Fruit fly (Drosophila melanogaster) whole organism, embryonic: ENCODE data around the gene ZnT77C.

Source experiments
- Atf3 ChIP-seq: fragments of 200-800 bp; sonication (Bioruptor generic); optimal IDR thresholded peaks from 3 replicates; lab custom pipeline; 2016; ENCODE audit warnings: missing biosample characterization, missing genetic modification characterization
- Bdp1 ChIP-seq: fragments of 200-800 bp; sonication (Bioruptor generic); optimal IDR thresholded peaks from 3 replicates; lab custom pipeline; 2016; ENCODE audit warnings: missing biosample characterization, missing genetic modification characterization
- CG11085 ChIP-seq: fragments of 200-800 bp; sonication (Bioruptor generic); IDR thresholded peaks from 2 replicates; pipeline ENCODE4 v1.3.6; 2022; ENCODE audit warnings: missing biosample characterization, missing genetic modification characterization
- CG11504 ChIP-seq: fragments of 200-800 bp; sonication (Bioruptor generic); optimal IDR thresholded peaks from 3 replicates; lab custom pipeline; 2019; ENCODE audit warnings: missing biosample characterization, mild to moderate bottlenecking, missing genetic modification characterization, moderate library complexity
- CG11695 ChIP-seq: fragments of 200-800 bp; sonication (Bioruptor generic); IDR thresholded peaks from 3 replicates; pipeline ENCODE4 v1.3.6; 2022; ENCODE audit warnings: missing biosample characterization, missing genetic modification characterization
- CG12104 ChIP-seq: fragments of 200-800 bp; sonication (Bioruptor generic); optimal IDR thresholded peaks from 3 replicates; lab custom pipeline; 2016; ENCODE audit warnings: missing biosample characterization, missing genetic modification characterization
- CG13424 ChIP-seq: fragments of 200-800 bp; sonication (Bioruptor generic); optimal IDR thresholded peaks from 2 replicates; lab custom pipeline; 2019; ENCODE audit warnings: missing biosample characterization, mild to moderate bottlenecking, missing genetic modification characterization, moderate library complexity
- CG13894 ChIP-seq: fragments of 200-800 bp; sonication (Bioruptor generic); optimal IDR thresholded peaks from 3 replicates; lab custom pipeline; 2018; ENCODE audit warnings: missing biosample characterization, mild to moderate bottlenecking, missing genetic modification characterization, moderate library complexity
- CG14441 ChIP-seq: fragments of 200-800 bp; sonication (Bioruptor generic); IDR thresholded peaks from 2 replicates; pipeline ENCODE4 v1.3.6; 2022; ENCODE audit warnings: missing biosample characterization, missing genetic modification characterization
- CG15269 ChIP-seq: fragments of 200-800 bp; sonication (Bioruptor generic); optimal IDR thresholded peaks from 2 replicates; lab custom pipeline; 2018; ENCODE audit warnings: missing biosample characterization, mild to moderate bottlenecking, missing genetic modification characterization, moderate library complexity
- CG1602 ChIP-seq: fragments of 200-800 bp; sonication (Bioruptor generic); optimal IDR thresholded peaks from 3 replicates; lab custom pipeline; 2016; ENCODE audit warnings: missing biosample characterization, missing genetic modification characterization
- CG1603 ChIP-seq: fragments of 200-800 bp; sonication (Bioruptor generic); optimal IDR thresholded peaks from 2 replicates; lab custom pipeline; 2019; ENCODE audit warnings: missing biosample characterization, mild to moderate bottlenecking, missing genetic modification characterization, moderate library complexity
- CG16815 ChIP-seq: fragments of 200-800 bp; sonication (Bioruptor generic); optimal IDR thresholded peaks from 3 replicates; lab custom pipeline; 2017; ENCODE audit warnings: missing biosample characterization, mild to moderate bottlenecking, missing genetic modification characterization
- CG16863 ChIP-seq: fragments of 200-800 bp; sonication (Bioruptor generic); optimal IDR thresholded peaks from 3 replicates; lab custom pipeline; 2016; ENCODE audit warnings: missing biosample characterization, missing genetic modification characterization
- CG17328 ChIP-seq: fragments of 200-800 bp; sonication (Bioruptor generic); IDR thresholded peaks from 2 replicates; pipeline ENCODE4 v1.3.6; 2022; ENCODE audit warnings: missing biosample characterization, missing genetic modification characterization
- CG17359 ChIP-seq: fragments of 200-800 bp; sonication (Bioruptor generic); optimal IDR thresholded peaks from 3 replicates; lab custom pipeline; 2018; ENCODE audit warnings: missing biosample characterization, mild to moderate bottlenecking, missing genetic modification characterization, moderate library complexity
- CG18011 ChIP-seq: fragments of 200-800 bp; sonication (Bioruptor generic); optimal IDR thresholded peaks from 2 replicates; lab custom pipeline; 2017; ENCODE audit warnings: missing biosample characterization, missing genetic modification characterization, mild to moderate bottlenecking, moderate library complexity, missing genotype
- CG18599 ChIP-seq: fragments of 200-800 bp; sonication (Bioruptor generic); optimal IDR thresholded peaks from 3 replicates; lab custom pipeline; 2017; ENCODE audit warnings: missing biosample characterization, missing genetic modification characterization, mild to moderate bottlenecking, moderate library complexity, missing genetic modification reagents
- CG2129 ChIP-seq: fragments of 200-800 bp; sonication (Bioruptor generic); IDR thresholded peaks from 2 replicates; pipeline ENCODE4 v1.3.6; 2022; ENCODE audit warnings: missing biosample characterization, missing genetic modification characterization; ENCODE audit not compliant: partially characterized antibody
- CG3065 ChIP-seq: fragments of 200-800 bp; sonication (Bioruptor generic); optimal IDR thresholded peaks from 2 replicates; lab custom pipeline; 2016; ENCODE audit warnings: missing biosample characterization, missing genetic modification characterization
- CG31224 ChIP-seq: fragments of 200-800 bp; sonication (Bioruptor generic); IDR thresholded peaks from 2 replicates; pipeline ENCODE4 v1.3.6; 2022; ENCODE audit warnings: missing biosample characterization, missing genetic modification characterization
- CG31365 ChIP-seq: fragments of 200-800 bp; sonication (Bioruptor generic); optimal IDR thresholded peaks from 2 replicates; lab custom pipeline; 2018; ENCODE audit warnings: missing biosample characterization, mild to moderate bottlenecking, missing genetic modification characterization
- CG6175 ChIP-seq: fragments of 200-800 bp; sonication (Bioruptor generic); IDR thresholded peaks from 3 replicates; pipeline ENCODE4 v1.3.6; 2022; ENCODE audit warnings: missing biosample characterization, missing genetic modification characterization
- CG8281 ChIP-seq: fragments of 200-800 bp; sonication (Bioruptor generic); optimal IDR thresholded peaks from 2 replicates; lab custom pipeline; 2018; ENCODE audit warnings: missing biosample characterization, mild to moderate bottlenecking, missing genetic modification characterization, moderate library complexity
- CG9817 ChIP-seq: fragments of 200-800 bp; sonication (Bioruptor generic); optimal IDR thresholded peaks from 2 replicates; lab custom pipeline; 2018; ENCODE audit warnings: missing biosample characterization, mild to moderate bottlenecking, missing genetic modification characterization, moderate library complexity
- Dad ChIP-seq: fragments of 200-800 bp; sonication (Bioruptor generic); optimal IDR thresholded peaks from 3 replicates; lab custom pipeline; 2016; ENCODE audit warnings: missing biosample characterization, missing genetic modification characterization
- ERR ChIP-seq: fragments of 200-800 bp; sonication (Bioruptor generic); optimal IDR thresholded peaks from 2 replicates; lab custom pipeline; 2016; ENCODE audit warnings: missing biosample characterization, missing genetic modification characterization
- Fer2 ChIP-seq: fragments of 200-800 bp; sonication (Bioruptor generic); optimal IDR thresholded peaks from 2 replicates; lab custom pipeline; 2018; ENCODE audit warnings: missing biosample characterization, mild to moderate bottlenecking, missing genetic modification characterization, moderate library complexity
- Fer3 ChIP-seq: fragments of 200-800 bp; sonication (Bioruptor generic); optimal IDR thresholded peaks from 2 replicates; lab custom pipeline; 2018; ENCODE audit warnings: missing biosample characterization, mild to moderate bottlenecking, missing genetic modification characterization, moderate library complexity
- GATAe ChIP-seq: fragments of 200-800 bp; sonication (Bioruptor generic); conservative IDR thresholded peaks from 2 replicates; pipeline ENCODE4 v1.3.6; 2022; ENCODE audit warnings: missing biosample characterization, missing genetic modification characterization
- MTF-1 ChIP-seq: fragments of 200-800 bp; sonication (Bioruptor generic); optimal IDR thresholded peaks from 2 replicates; lab custom pipeline; 2018; ENCODE audit warnings: missing biosample characterization, mild to moderate bottlenecking, missing genetic modification characterization, borderline replicate concordance
- PHDP ChIP-seq: fragments of 200-800 bp; sonication (Bioruptor generic); optimal IDR thresholded peaks from 3 replicates; lab custom pipeline; 2018; ENCODE audit warnings: missing biosample characterization, mild to moderate bottlenecking, missing genetic modification characterization, moderate library complexity
- Spps ChIP-seq: fragments of 200-800 bp; sonication (Bioruptor generic); optimal IDR thresholded peaks from 2 replicates; lab custom pipeline; 2018; ENCODE audit warnings: missing biosample characterization, mild to moderate bottlenecking, missing genetic modification characterization
- Stat92E ChIP-seq, 3 experiments: fragments of >200 bp in 2 of 3; fragments of 200-800 bp in 1 of 3; sonication (Bioruptor generic) in 1 of 3; optimal IDR thresholded peaks; 2 replicates each; lab custom pipeline; 2017 to 2019; ENCODE audit warnings: missing biosample characterization in 3 of 3, missing genetic modification characterization in 3 of 3, mild to moderate bottlenecking in 1 of 3, moderate library complexity in 1 of 3
- Usf ChIP-seq: fragments of 200-800 bp; sonication (Bioruptor generic); optimal IDR thresholded peaks from 2 replicates; lab custom pipeline; 2017; ENCODE audit warnings: missing genotype, missing biosample characterization, missing genetic modification characterization
- YL-1 ChIP-seq: fragments of 200-800 bp; sonication (Bioruptor generic); optimal IDR thresholded peaks from 3 replicates; lab custom pipeline; 2017; ENCODE audit warnings: missing biosample characterization, mild to moderate bottlenecking, missing genetic modification characterization
- fd64A ChIP-seq: fragments of 200-800 bp; sonication (Bioruptor generic); optimal IDR thresholded peaks from 3 replicates; lab custom pipeline; 2018; ENCODE audit warnings: missing biosample characterization, mild to moderate bottlenecking, missing genetic modification characterization
- h ChIP-seq: fragments of >200 bp; optimal IDR thresholded peaks from 2 replicates; lab custom pipeline; 2017
- hb ChIP-seq: fragments of 200-800 bp; sonication (Bioruptor generic); IDR thresholded peaks from 3 replicates; pipeline ENCODE4 v1.3.6; 2022; ENCODE audit warnings: missing biosample characterization, missing genetic modification characterization; ENCODE audit not compliant: partially characterized antibody
- ken ChIP-seq: fragments of 200-800 bp; sonication (Bioruptor generic); IDR thresholded peaks from 3 replicates; pipeline ENCODE4 v1.3.6; 2022; ENCODE audit warnings: missing biosample characterization, missing genetic modification characterization
- lola ChIP-seq, 3 experiments: fragments of >200 bp in 2 of 3; fragments of 200-800 bp in 1 of 3; sonication (Bioruptor generic) in 1 of 3; optimal IDR thresholded peaks; 2 replicates each; lab custom pipeline; 2017 to 2019; ENCODE audit warnings: missing biosample characterization in 3 of 3, missing genetic modification characterization in 3 of 3, mild to moderate bottlenecking in 1 of 3, moderate library complexity in 1 of 3
- maf-S ChIP-seq: fragments of 200-800 bp; sonication (Bioruptor generic); optimal IDR thresholded peaks from 2 replicates; lab custom pipeline; 2016; ENCODE audit warnings: missing biosample characterization, missing genetic modification characterization
- nerfin-1 ChIP-seq: fragments of 200-800 bp; sonication (Bioruptor generic); optimal IDR thresholded peaks from 3 replicates; lab custom pipeline; 2019; ENCODE audit warnings: missing biosample characterization, mild to moderate bottlenecking, missing genetic modification characterization, moderate library complexity
- psq ChIP-seq: fragments of 200-800 bp; sonication (Bioruptor generic); optimal IDR thresholded peaks from 2 replicates; lab custom pipeline; 2017; ENCODE audit warnings: missing biosample characterization, missing genetic modification characterization
- slou ChIP-seq: fragments of 200-800 bp; sonication (Bioruptor generic); optimal IDR thresholded peaks from 3 replicates; lab custom pipeline; 2016; ENCODE audit warnings: missing biosample characterization, missing genetic modification characterization
- sr ChIP-seq: fragments of 200-800 bp; sonication (Bioruptor generic); IDR thresholded peaks from 3 replicates; pipeline ENCODE4 v1.3.6; 2022; ENCODE audit warnings: missing biosample characterization, missing genetic modification characterization
- ttk ChIP-seq: fragments of 200-800 bp; sonication (Bioruptor generic); IDR thresholded peaks from 2 replicates; pipeline ENCODE4 v2.1.2; 2022; ENCODE audit warnings: missing biosample characterization, missing genetic modification characterization
- usp ChIP-seq: fragments of >200 bp; optimal IDR thresholded peaks from 2 replicates; lab custom pipeline; 2017; ENCODE audit warnings: missing biosample characterization, missing genetic modification characterization
- wdn ChIP-seq: fragments of 200-800 bp; sonication (Bioruptor generic); IDR thresholded peaks from 2 replicates; pipeline ENCODE4 v1.3.6; 2022; ENCODE audit warnings: missing biosample characterization, missing genetic modification characterization

ZnT77C gene

DNA sequence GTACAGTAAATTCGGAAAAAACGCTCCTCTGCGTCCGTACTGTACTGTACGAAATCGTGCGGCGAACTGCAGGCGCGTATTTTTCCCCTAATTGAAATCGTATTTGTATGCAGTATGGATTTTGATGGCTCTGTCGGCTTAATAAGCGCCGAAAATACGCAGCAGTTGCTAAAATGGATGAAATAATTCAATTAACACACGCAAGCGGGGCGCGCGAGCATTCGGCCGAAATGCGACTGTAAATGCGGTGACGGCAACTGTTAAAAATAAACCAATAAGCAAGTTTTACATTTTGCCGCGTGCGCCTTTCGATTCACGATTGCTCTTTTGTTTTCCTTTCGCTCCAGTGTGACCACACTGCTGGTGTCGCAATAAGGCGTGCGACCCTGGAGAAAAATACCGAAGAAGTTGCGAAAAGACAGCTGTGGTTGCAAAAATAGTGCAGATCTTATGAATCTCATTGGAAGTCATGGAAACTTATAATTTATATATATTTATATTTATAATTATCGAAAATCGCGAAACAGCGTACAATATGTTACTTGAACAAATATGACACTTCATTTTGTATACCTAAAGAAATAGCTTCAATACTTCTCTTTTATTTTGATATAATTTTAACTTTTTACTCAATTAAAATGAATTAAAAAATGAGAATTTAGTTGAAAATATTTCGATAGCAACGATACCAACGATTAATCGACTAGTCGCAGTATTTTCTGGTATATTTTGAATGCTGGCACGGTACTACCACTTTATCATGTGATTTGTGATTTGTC is 21.5 kb downstream of the ZnT77C start, which contains the start of the genes CG32428 and CG5969 (continued):
- TF ChIP-seq CG13424 (peak; percentile 70), CG11695 (GFP tag; lab: Robert Waterston, UW) (no peak; the same call in 2 of the 3 replicates), maf-S (GFP tag; lab: Kevin White, UChicago) (no peak), sr (GFP tag; lab: Robert Waterston, UW) (no peak), CG8281 (tag; lab: Kevin White, UChicago) (peak; percentile 0), Fer2 (tag; lab: Kevin White, UChicago) (peak; percentile 52), ken (GFP tag; lab: Robert Waterston, UW) (no peak), wdn (GFP tag; lab: Robert Waterston, UW) (0 out of 2 replicates have a peak, but pooled peaks have one; percentile 43), Bdp1 (GFP tag; lab: Kevin White, UChicago) (no peak), ttk (GFP tag; lab: Robert Waterston, UW) (no peak), PHDP (tag; lab: Kevin White, UChicago) (peak; percentile 64), hb (GFP tag; lab: Robert Waterston, UW) (no peak), usp (GFP tag; lab: Kevin White, UChicago) (no peak), h (no peak), psq (GFP tag; lab: Kevin White, UChicago) (peak; percentile 69), MTF-1 (GFP tag; lab: Kevin White, UChicago) (no peak), CG11504 (tag; lab: Kevin White, UChicago) (peak; percentile 84), Usf (GFP tag; lab: Kevin White, UChicago) (peak; percentile 55), nerfin-1 (tag; lab: Kevin White, UChicago) (peak; percentile 20), CG1602 (GFP tag; lab: Kevin White, UChicago) (peak; percentile 28), CG13894 (peak; percentile 53), Fer3 (tag; lab: Kevin White, UChicago) (peak; percentile 73), CG31365 (tag; lab: Kevin White, UChicago) (no peak), Dad (GFP tag; lab: Kevin White, UChicago) (no peak), CG9817 (tag; lab: Kevin White, UChicago) (peak; percentile 70), Spps (tag; lab: Kevin White, UChicago) (no peak), slou (GFP tag; lab: Kevin White, UChicago) (peak; percentile 32), CG14441 (GFP tag; lab: Robert Waterston, UW) (peak; percentile 76), CG2129 (no peak), fd64A (no peak), CG17359 (tag; lab: Kevin White, UChicago) (peak; percentile 43), CG18011 (GFP tag; lab: Kevin White, UChicago) (no peak), CG16815 (peak; percentile 23), CG16863 (GFP tag; lab: Kevin White, UChicago) (no peak), lola (GFP tag; optimal IDR thresholded peaks at IDR 0.05; lab: Kevin White, UChicago) (no peak), Stat92E (GFP tag; optimal IDR thresholded peaks at IDR 0.05; lab: Kevin White, UChicago) (no peak), ERR (GFP tag; lab: Kevin White, UChicago) (no peak), YL-1 (peak; percentile 44), Atf3 (no peak), CG3065 (GFP tag; lab: Kevin White, UChicago) (no peak), CG6175 (no peak), CG17328 (peak; percentile 54), CG12104 (peak; percentile 55), CG1603 (tag; lab: Kevin White, UChicago) (peak; percentile 38), GATAe (GFP tag; lab: Robert Waterston, UW) (peak; percentile 9; the same call in 1 of the 2 replicates), CG11085 (peak; percentile 41; the same call in 1 of the 2 replicates), CG18599 (GFP tag; lab: Kevin White, UChicago) (peak; percentile 77), CG15269 (tag; lab: Kevin White, UChicago) (peak; percentile 70), CG31224 (GFP tag; lab: Robert Waterston, UW) (peak; percentile 52; the same call in 1 of the 2 replicates)
